Fruit fly (Drosophila melanogaster) whole organism, pupa: ENCODE measurements around the gene fray.

Experiments
- CG13204 ChIP-seq: fragments of 200-800 bp; sonication (Bioruptor generic); optimal IDR thresholded peaks from 2 replicates; lab custom pipeline; 2018; ENCODE audit warnings: missing biosample characterization, mild to moderate bottlenecking, missing genetic modification characterization, moderate library complexity
- CG14655 ChIP-seq: fragments of 200-800 bp; sonication (Bioruptor generic); optimal IDR thresholded peaks from 3 replicates; lab custom pipeline; 2017; ENCODE audit warnings: mild to moderate bottlenecking, missing biosample characterization, missing genetic modification reagents, missing genetic modification characterization

dm6 chr3R:18577739-18578417 lies 5.0 kb downstream of the fray start:
- TF ChIP-seq CG13204 (no peak), CG14655 (GFP tag; lab: Kevin White, UChicago) (peak; percentile 45)
